Worm (Caenorhabditis elegans): ENCODE measurements around the gene idpa-2.

- TF ChIP-seq dao-5 (tag; optimal IDR thresholded peaks at IDR 0.05) = no peak
- no peak for TF ChIP-seq him-1 (tag; optimal IDR thresholded peaks at IDR 0.05)
- no peak for TF ChIP-seq W03F9.2 (tag; optimal IDR thresholded peaks at IDR 0.05)
These were observed 46.9 kb downstream of the idpa-2 start for ce11 chrII:8745449-8746297.

Data from whole organism, L4/young adult.